Worm (Caenorhabditis elegans): ENCODE measurements around the gene tag-290.

Gene tag-290

ce11 chrV:11574563-11574962 is 38.5 kb upstream of the tag-290 start:
- TF ChIP-seq daf-19 (GFP tag; conservative IDR thresholded peaks at IDR 0.05): no peak
- peak; percentile 39 for TF ChIP-seq nhr-28 (tag; optimal IDR thresholded peaks at IDR 0.05)
- TF ChIP-seq madf-9 (GFP tag; conservative IDR thresholded peaks at IDR 0.05): no peak
- TF ChIP-seq dmd-6 (GFP tag; IDR thresholded peaks at IDR 0.05): peak; percentile 57
- no peak for TF ChIP-seq daf-16 (GFP tag; optimal IDR thresholded peaks at IDR 0.05)
- peak; percentile 52 for TF ChIP-seq daf-16 (tag; optimal IDR thresholded peaks at IDR 0.05)
- no peak for TF ChIP-seq dmd-9 (GFP tag; IDR thresholded peaks at IDR 0.05)
- TF ChIP-seq lsy-2 (tag; optimal IDR thresholded peaks at IDR 0.05): peak in 1 of 2 experiments; percentile 72
- TF ChIP-seq saeg-2 (GFP tag; IDR thresholded peaks at IDR 0.05): no peak

ce11 chrV:11580826-11581225 is 32.3 kb upstream of the tag-290 start, which contains the start of gene srx-90:
Gene srx-90, plus strand, starts transcription at chrV:11581126.
- TF ChIP-seq ceh-82 (tag; optimal IDR thresholded peaks at IDR 0.05) (no peak), Y75B8A.6 (GFP tag; IDR thresholded peaks at IDR 0.05) (no peak), zag-1 (tag; optimal IDR thresholded peaks at IDR 0.05) (no peak), tra-1 (GFP tag; IDR thresholded peaks at IDR 0.05) (no peak), lin-39 (tag; optimal IDR thresholded peaks at IDR 0.05) (no peak), set-16 (GFP tag; IDR thresholded peaks at IDR 0.05) (no peak), nhr-77 (tag; optimal IDR thresholded peaks at IDR 0.05) (no peak), ceh-32 (tag; optimal IDR thresholded peaks at IDR 0.05; ENCODE audit: poor library complexity) (no peak), duxl-1 (tag; optimal IDR thresholded peaks at IDR 0.05; ENCODE audit: poor library complexity) (no peak), ama-1 (optimal IDR thresholded peaks at IDR 0.05) (no peak), ceh-20 (GFP tag; IDR thresholded peaks at IDR 0.05) (no peak), nhr-10 (tag; optimal IDR thresholded peaks at IDR 0.05) (no peak), snpc-1.2 (GFP tag; IDR thresholded peaks at IDR 0.05) (no peak), D1046.2 (GFP tag; IDR thresholded peaks at IDR 0.05) (no peak), nhr-11 (tag; optimal IDR thresholded peaks at IDR 0.05) (no peak), dpl-1 (GFP tag; optimal IDR thresholded peaks at IDR 0.05) (no peak), tag-97 (GFP tag; IDR thresholded peaks at IDR 0.05) (no peak)

ce11 chrV:11583212-11583611 is 29.9 kb upstream of the tag-290 start, which contains the start of gene srx-88:
Gene srx-88, plus strand, starts transcription at chrV:11583512.
- no peak for TF ChIP-seq hlh-30 (tag; optimal IDR thresholded peaks at IDR 0.05; ENCODE audit: insufficient read depth)
- no peak for TF ChIP-seq hmg-1.1 (GFP tag; IDR thresholded peaks at IDR 0.05)
- TF ChIP-seq tra-1 (GFP tag; IDR thresholded peaks at IDR 0.05): no peak
- TF ChIP-seq nhr-6 (tag; optimal IDR thresholded peaks at IDR 0.05): no peak
- TF ChIP-seq F37D6.2 (tag; optimal IDR thresholded peaks at IDR 0.05): no peak
- TF ChIP-seq ceh-28 (tag; optimal IDR thresholded peaks at IDR 0.05): no peak
- TF ChIP-seq mxl-3 (GFP tag; optimal IDR thresholded peaks at IDR 0.05): no peak
- TF ChIP-seq zip-11 (GFP tag; IDR thresholded peaks at IDR 0.05): no peak
- no peak for TF ChIP-seq ceh-20 (GFP tag; IDR thresholded peaks at IDR 0.05)
- no peak for TF ChIP-seq rbr-2 (tag; optimal IDR thresholded peaks at IDR 0.05)
- no peak for TF ChIP-seq egl-43 (GFP tag; IDR thresholded peaks at IDR 0.05)
- TF ChIP-seq madf-9 (GFP tag; conservative IDR thresholded peaks at IDR 0.05): no peak
- no peak for TF ChIP-seq skn-1 (tag; optimal IDR thresholded peaks at IDR 0.05)
- no peak for TF ChIP-seq dmd-6 (GFP tag; IDR thresholded peaks at IDR 0.05)
- TF ChIP-seq zfp-2 (tag; optimal IDR thresholded peaks at IDR 0.05): no peak

- TF ChIP-seq dve-1 (tag; optimal IDR thresholded peaks at IDR 0.05; ENCODE audit: insufficient read depth): no peak
- TF ChIP-seq ztf-7 (tag; optimal IDR thresholded peaks at IDR 0.05): peak; percentile 2
- 0 out of 2 replicates have a peak, but pooled peaks have one; percentile 34 for TF ChIP-seq pha-4 (GFP tag; IDR thresholded peaks at IDR 0.05)
- TF ChIP-seq pha-4 (tag; optimal IDR thresholded peaks at IDR 0.05): no peak
- TF ChIP-seq saeg-2 (GFP tag; IDR thresholded peaks at IDR 0.05): 0 out of 2 replicates have a peak, but pooled peaks have one; percentile 25
- TF ChIP-seq snpc-4 (tag; optimal IDR thresholded peaks at IDR 0.05): peak; percentile 83
- TF ChIP-seq mxl-3 (GFP tag; optimal IDR thresholded peaks at IDR 0.05): peak; percentile 36
- TF ChIP-seq ztf-11 (tag; optimal IDR thresholded peaks at IDR 0.05): no peak
- peak; percentile 73 for TF ChIP-seq F49E8.2 (tag; optimal IDR thresholded peaks at IDR 0.05; ENCODE audit: borderline replicate concordance)
These were observed 28.0 kb upstream of the tag-290 start for ce11 chrV:11585122-11585521.
